Worm (Caenorhabditis elegans) whole organism, L4/young adult: Measurements from ENCODE around the gene Y37A1A.2.

Experiments
- W03F9.2 ChIP-seq: fragments of 150-350 bp; optimal IDR thresholded peaks from 2 replicates; lab custom pipeline; 2014; ENCODE audit warnings: missing biosample characterization, missing genetic modification characterization
- him-1 ChIP-seq: sonication (generic microtip); optimal IDR thresholded peaks from 2 replicates; lab custom pipeline; 2016; ENCODE audit warnings: missing genotype, missing genetic modification reagents, missing genetic modification characterization, missing compliant biosample characterization

DNA sequence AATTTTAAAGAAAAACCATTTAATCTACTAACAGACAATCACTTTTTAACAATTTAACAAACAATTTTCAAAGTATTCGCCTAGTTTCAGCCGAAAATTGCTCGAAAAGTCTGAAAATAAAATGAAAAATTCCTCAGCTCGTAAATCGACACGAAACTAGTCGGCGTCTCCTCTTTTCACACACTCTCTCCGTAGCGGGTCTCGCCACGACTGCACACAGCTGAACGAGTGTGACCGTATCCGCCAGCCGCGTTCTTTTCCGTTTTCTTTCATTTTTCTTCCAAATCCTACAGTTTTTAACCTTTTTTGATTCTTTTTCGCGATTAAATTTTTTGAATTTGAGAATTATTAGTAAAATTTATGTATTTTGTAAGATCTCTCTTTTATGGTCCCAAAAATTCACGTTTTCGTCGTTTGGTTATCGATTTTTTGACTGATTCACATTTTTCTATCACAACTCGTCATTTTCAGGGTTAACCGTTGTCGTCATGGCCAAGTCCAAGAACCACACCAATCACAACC lies 31.0 kb downstream of the Y37A1A.2 start, which contains the start of gene rpl-29:
- peak; percentile 60 for TF ChIP-seq him-1
- TF ChIP-seq W03F9.2 (tag; lab: Kevin White, UChicago): peak; percentile 78
